Worm (Caenorhabditis elegans) whole organism, L4/young adult: ENCODE results near the gene spp-6.

Source experiments
- W03F9.2 ChIP-seq: fragments of 150-350 bp; optimal IDR thresholded peaks from 2 replicates; lab custom pipeline; 2014; ENCODE audit warnings: missing biosample characterization, missing genetic modification characterization
- dao-5 ChIP-seq: sonication (generic microtip); optimal IDR thresholded peaks from 2 replicates; lab custom pipeline; 2016; ENCODE audit warnings: missing genotype, missing genetic modification characterization, moderate library complexity, missing compliant biosample characterization
- him-1 ChIP-seq: sonication (generic microtip); optimal IDR thresholded peaks from 2 replicates; lab custom pipeline; 2016; ENCODE audit warnings: missing genotype, missing genetic modification reagents, missing genetic modification characterization, missing compliant biosample characterization

spp-6 gene

DNA sequence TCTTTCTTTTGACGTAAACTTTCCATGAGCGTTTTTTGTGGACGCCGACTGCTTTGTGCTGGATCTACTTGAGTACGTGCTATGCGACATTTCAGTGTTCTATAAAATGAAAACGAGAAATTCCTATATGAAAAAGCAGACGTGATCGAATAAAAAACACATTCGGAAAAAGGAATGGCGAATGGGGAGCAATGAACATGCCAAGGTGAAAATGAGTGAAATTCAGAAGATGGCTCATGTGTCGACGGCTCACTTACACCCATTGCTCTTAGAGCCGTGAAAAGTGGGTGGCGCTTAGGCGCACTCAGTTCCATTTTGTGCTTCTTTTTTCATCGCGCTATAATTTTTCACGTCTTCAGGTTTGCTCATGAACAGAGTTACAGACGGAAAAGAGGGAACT is 18.5 kb upstream of the spp-6 start, which contains the start of gene K03A1.4:
Gene K03A1.4 (minus strand): TSS at position 101 of the 400 bp plus-strand sequence.
- TF ChIP-seq him-1 = no peak
- TF ChIP-seq W03F9.2 = no peak
- no peak for TF ChIP-seq dao-5 (tag; lab: Kevin White, UChicago)

DNA sequence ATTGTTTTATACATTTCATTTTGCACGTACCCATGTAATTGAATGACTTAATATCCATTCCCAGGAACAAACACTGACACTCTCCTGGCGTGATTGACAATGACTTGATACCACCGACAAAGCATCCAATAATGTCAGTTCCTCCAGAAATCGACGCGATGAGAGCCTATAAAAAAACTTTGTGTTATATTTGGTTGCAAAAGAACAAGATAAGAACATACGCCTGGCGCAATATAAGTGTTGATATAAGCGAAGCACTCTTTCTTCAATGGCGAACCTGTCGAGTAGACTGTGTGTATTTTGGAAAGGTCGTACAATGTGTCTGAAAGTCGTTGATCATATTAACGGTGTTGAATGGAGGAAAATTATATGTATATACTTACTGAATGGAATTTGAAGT is 14.0 kb upstream of the spp-6 start:
- TF ChIP-seq W03F9.2 (no peak), him-1 (no peak), dao-5 (tag; lab: Kevin White, UChicago) (no peak)

DNA sequence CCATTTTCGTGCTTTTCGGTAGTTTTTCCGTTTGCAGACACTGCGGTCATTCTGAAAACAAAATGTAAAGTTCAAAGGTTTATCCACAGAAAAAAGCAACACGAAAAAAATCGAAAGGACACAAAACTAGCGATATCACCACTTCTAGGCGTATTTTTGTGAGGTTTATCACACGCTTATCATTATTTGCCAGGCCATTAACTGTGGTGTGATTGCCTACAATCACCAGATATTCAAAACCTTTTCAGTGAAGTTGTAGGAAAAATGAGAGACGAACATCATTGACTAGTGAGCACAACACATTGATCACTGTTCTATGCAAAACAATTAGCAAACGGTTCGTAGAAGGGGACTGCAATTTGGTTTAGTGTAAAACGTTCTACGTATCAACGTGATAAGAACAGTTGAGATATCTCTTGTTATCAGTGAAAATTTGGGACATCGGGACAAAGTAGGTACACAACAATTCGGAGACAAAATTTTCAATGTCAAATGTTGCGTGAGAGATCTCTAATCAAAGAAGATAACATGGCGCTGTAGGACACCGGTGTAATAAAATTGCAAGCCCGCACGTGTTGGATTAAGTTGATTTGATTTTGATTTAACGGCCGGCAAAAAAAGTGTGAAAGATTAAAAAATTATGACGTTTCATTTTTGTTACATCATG is 11.5 kb upstream of the spp-6 start, which contains the start of gene sur-5:
Gene sur-5 (minus strand): TSS at position 51 of the 667 bp plus-strand sequence.
- no peak for TF ChIP-seq dao-5 (tag; lab: Kevin White, UChicago)
- no peak for TF ChIP-seq W03F9.2
- no peak for TF ChIP-seq him-1

DNA sequence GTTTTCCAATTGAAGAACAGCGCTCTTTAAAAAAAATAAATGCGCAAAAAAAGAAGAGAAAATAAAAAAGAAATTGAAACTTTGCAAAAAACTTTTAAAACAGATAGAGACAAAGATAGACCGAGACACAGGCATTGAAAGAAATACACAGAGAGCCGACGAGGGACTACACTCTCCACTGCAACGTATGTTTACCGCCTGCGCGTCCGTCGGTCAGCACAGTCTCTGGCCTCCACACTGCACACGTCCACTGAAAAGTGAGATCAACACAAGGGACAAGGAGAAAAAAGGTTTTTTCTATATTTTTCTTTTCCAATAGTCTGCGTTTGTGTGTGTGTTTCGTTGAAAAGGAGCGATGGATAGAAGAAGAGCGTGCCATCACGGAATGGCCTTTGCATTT is 10.7 kb upstream of the spp-6 start:
- no peak for TF ChIP-seq dao-5 (tag; lab: Kevin White, UChicago)

DNA sequence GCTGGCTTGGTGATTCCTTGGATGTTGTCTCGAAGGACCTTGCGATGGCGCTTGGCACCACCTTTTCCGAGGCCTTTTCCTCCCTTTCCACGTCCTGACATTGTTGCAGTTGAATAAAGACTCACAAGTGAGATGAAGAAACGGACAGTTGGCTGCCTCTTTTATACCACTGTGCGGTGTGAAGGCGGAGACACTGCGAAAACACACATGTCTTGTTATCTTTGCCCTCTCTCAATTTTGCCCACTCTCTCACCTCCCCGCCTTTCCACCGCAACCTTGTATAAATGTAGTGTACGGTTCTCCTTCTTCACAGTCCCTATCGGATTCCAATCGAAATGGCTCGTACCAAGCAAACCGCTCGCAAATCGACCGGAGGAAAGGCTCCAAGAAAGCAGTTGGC is 7.4 kb upstream of the spp-6 start, which contains the start of the genes his-38 and his-40:
Gene his-38 (minus strand): TSS at position 101 of the 400 bp plus-strand sequence.
Gene his-40 (plus strand): TSS at position 336 of the 400 bp plus-strand sequence.
- TF ChIP-seq dao-5 (tag; lab: Kevin White, UChicago) (no peak), W03F9.2 (no peak), him-1 (no peak)

DNA sequence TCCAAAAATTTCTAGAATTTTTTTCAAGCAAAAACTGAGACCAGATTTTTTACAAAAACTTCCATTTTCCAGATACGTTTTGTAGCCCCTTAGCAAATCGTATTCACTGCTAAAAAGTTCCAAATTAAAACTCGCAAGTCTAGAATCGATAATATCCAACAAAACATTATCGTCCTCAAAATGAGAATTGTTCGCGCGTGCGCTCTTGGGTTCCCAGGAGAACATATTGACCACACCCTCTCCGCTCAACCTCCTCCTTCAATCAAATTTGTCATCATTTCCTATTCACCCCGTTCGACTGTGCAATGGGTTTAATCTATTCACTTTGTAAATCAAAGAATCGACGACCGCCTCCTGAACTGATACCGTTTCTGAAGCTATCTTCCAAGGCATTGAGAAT is 5.3 kb upstream of the spp-6 start:
- no peak for TF ChIP-seq dao-5 (tag; lab: Kevin White, UChicago)
- no peak for TF ChIP-seq W03F9.2
- TF ChIP-seq him-1 = no peak

DNA sequence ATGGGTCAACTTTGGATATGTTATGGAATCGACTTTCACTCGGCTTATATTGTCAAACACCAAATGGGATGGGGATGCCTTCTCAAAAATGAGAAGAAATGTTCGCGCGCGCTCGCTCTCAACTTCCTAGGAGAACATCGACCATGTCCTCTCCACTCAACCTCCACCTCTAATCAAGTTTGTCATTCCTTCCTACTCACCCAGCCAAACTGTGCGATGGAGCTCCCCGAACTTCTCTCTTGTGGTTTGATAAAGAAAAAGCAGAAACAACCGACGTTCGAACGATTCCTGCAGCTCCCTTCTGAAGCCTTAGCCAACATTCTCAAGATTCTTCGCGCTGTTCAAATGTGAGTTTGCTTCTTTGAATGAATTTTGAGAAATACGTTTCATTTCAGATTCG is 3.9 kb upstream of the spp-6 start:
- TF ChIP-seq him-1 = no peak
- no peak for TF ChIP-seq dao-5 (tag; lab: Kevin White, UChicago)
- TF ChIP-seq W03F9.2 = no peak

DNA sequence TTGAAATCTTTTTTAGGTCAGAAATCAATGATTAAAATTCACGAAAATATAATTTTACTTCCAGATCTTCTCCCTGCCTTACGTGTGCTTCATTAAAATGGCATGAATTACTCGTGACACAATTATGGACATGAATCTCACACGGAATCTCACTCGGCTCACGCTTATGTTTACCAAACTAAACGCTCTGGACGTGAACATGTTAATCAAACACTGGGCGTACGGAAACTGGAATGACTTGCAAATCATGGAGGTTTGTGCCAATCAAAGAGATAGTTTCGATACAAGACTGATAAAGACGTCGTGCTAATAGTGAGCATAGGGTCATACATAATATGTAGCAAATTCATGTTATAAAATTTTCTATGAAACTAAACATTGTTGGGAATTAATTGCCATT is 2.6 kb upstream of the spp-6 start:
- no peak for TF ChIP-seq W03F9.2
- TF ChIP-seq him-1 = no peak
- TF ChIP-seq dao-5 (tag; lab: Kevin White, UChicago) = no peak

DNA sequence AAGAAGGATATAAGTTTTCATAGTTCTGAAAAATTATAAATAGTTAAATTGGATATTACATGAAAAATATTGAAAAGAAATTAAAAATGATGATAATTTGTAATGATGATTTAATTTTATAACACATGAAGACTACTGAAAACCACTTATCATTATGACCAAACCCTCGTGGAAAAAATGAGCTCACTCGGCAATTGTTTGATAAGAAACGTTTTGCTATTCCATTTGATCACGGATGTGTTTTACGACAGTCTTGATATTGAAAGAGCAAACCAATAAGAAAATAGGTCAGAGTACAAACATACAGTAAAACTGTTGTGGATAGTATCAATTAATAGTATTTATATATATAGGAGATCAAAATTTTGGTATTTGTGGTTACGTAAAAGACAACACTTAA is 1.8 kb upstream of the spp-6 start, which contains the start of gene spp-3:
Gene spp-3 (minus strand): TSS at position 25 of the 400 bp plus-strand sequence.
- no peak for TF ChIP-seq dao-5 (tag; lab: Kevin White, UChicago)
- no peak for TF ChIP-seq him-1
- no peak for TF ChIP-seq W03F9.2

DNA sequence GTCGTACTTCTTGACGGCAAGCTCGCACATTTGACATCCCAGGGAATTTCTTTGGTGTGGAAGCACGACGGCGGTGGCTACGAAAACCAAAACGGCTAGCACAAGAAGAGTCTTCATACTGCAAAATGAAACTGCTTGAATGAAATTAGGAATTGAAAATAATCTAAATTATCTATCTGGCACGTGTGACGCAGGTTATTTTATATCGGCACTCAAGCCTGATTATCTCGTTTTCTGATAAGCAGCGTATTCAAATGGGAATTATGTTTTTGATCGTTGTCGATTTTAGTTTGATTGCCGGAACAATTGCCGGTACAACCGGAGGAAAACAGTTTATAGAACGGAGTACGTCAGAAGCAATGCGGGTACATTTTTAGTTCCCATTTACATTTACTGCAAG is 1.5 kb downstream of the spp-6 start, which contains the start of gene spp-4:
Gene spp-4 (minus strand): TSS at position 118 of the 400 bp plus-strand sequence.
- TF ChIP-seq dao-5 (tag; lab: Kevin White, UChicago) = no peak
- no peak for TF ChIP-seq him-1
- TF ChIP-seq W03F9.2 = no peak

DNA sequence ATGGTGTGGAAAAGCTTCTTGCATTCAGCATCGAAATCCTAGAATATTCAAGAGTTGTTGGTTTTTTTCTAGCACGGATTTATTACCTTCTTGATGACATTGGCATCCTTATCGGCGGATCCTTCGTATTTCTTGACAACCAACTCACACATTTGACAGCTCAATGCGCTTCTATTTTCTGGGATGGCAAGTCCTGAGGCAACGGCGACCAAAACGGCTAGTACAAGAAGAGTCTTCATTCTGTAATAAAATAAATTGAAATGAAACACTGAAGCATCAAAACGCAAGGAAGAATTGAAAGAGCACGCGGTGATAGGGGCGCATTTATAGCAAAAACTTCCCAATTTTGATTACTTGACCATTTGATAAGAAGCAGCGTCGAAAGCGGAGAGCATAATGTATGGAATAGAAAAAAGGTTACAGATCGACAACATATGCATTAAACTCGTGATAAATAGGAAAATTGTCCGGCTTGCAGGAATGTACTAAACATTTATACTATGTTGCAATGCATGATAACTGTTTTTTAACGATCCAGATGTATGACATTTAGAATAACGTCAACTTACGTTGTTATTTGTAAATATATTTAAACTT is 3.1 kb downstream of the spp-6 start, which contains the start of gene spp-5:
Gene spp-5 (minus strand): TSS at position 240 of the 597 bp plus-strand sequence.
- TF ChIP-seq W03F9.2 (peak; percentile 18), dao-5 (tag; lab: Kevin White, UChicago) (no peak)

DNA sequence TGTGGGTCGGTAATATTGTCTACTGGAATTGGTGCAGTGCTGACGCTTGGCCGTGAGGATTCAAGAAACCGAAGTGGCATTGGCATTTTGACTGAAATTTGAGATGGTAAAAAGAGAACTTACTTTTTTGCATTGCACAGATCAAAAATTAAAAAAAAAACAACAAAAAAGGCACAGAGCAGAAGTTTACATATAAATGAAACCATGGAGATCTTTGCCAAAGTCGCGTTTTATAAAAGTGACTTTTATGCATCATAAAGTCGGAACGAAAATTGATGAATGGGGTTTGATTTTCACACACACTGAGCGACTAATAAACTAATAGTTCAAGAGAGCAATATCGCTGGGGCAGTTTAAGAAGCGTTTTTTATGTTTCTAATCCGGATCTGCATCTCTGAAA is 5.2 kb downstream of the spp-6 start, which contains the start of gene T08A9.13:
Gene T08A9.13 (minus strand): TSS at position 101 of the 400 bp plus-strand sequence.
- TF ChIP-seq W03F9.2 (no peak), him-1 (no peak), dao-5 (tag; lab: Kevin White, UChicago) (no peak)

DNA sequence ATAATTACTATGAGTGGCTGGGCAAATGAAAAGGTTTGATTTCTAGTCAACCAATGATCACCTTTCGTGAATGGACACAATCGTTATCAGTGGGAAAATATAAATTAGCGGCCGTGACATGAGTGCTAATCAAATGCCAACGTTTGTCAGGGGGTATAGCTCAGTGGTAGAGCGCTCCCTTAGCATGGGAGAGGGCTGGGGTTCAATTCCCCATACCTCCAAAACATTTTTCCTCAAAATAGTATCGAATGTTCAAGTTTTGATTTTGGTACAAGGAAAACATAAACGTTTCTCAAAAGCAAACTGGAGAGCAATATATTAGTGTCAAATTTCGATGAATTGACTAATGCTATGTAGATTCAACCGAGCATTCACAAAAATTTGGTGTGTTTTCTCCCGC is 6.5 kb downstream of the spp-6 start:
- TF ChIP-seq dao-5 (tag; lab: Kevin White, UChicago) = peak; percentile 48
- TF ChIP-seq W03F9.2 = no peak

DNA sequence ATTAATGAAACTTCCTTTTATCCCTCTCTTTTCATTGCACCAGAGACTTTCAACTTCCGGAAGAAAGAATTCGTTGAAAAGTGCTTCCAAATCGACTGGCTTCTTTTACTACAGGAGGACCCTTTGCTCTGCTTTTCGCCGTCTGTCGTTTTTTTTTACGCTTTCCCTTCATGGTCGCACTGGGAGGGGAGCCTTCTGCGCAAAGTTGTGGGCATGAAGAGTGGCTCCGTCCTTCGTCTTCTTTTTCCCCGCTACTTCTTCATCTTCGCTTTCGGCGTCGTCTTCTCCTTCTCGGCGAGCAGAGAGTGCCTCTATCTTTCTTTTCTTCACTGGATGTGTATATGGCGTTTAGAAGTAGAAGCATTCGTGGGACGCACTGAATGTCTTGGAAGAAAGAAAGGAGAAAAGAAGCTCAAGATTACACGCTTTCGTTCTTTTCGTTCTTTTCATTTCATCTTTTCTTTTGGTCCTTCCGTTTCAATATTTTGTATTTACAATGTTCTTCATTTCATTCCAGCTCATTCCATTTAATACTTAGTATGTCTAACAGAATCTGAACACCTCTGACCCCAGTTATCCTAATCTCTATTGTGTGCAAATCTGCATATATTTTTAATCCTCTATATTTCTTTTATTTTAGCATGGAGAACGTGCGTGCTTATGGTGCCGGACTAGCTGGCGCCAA is 10.0 kb downstream of the spp-6 start, which contains the start of gene sng-1:
Gene sng-1 (plus strand): TSS at position 635 of the 685 bp plus-strand sequence.
- TF ChIP-seq W03F9.2 = no peak
- peak; percentile 36 for TF ChIP-seq him-1
